Fruit fly (Drosophila melanogaster) S2 (cell line): ENCODE results near the gene Unc-76.

Experiments
- CG8478 ChIP-seq: fragments of >200 bp; optimal IDR thresholded peaks from 2 replicates; lab custom pipeline; 2018
- CTCF ChIP-seq, 2 experiments: fragments of >200 bp; optimal IDR thresholded peaks; 2 replicates each; lab custom pipeline; 2018

DNA sequence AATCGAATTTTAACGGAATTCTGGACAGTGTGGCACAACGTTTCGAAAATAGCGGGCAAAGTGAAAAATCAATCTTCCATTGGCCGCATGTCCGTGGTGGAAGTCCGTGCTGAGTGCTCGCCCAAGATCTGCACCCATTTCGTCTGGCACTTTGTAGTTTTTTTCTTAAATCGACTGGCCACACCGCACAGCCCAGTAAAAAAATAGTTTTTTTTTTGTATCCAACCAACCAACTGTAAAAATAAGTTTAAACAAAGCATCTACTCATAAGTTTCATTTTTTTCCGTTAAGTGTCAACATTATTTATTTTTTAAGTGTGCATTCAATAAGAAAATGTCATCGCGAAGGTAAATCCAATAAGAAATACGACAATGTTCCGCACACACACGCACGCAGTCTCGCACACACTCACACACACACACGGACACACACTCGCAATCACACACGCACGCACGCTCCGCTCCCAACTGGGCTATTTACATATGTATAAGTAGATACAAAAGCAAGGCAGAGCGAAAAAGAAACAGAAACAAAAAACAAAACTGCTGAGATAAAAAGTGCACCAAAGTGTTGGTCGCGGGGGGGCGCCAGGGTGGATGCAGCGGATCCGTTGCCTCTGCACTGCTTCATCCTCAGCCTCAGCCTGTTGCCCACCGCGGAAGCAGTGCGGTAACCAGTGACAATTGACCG, 13.8 kb downstream of the Unc-76 start, which contains the start of gene csw:
- TF ChIP-seq CG8478 (lab: Kevin White, UChicago): no peak
- peak; percentile 58 to 78 for TF ChIP-seq CTCF (optimal IDR thresholded peaks at IDR 0.05; lab: Kevin White, UChicago)
